Worm (Caenorhabditis elegans) whole organism, young adult: Measurements from ENCODE around the gene lam-1.

ENCODE experiments used
- B0035.1 ChIP-seq: sonication (generic microtip); optimal IDR thresholded peaks from 2 replicates; lab custom pipeline; 2016; ENCODE audit warnings: missing genetic modification characterization, mild to moderate bottlenecking, missing compliant biosample characterization, missing genotype, missing genetic modification reagents
- F10E7.11 ChIP-seq: sonication (generic microtip); optimal IDR thresholded peaks from 2 replicates; lab custom pipeline; 2017; ENCODE audit warnings: mild to moderate bottlenecking, missing genetic modification characterization, moderate library complexity, missing compliant biosample characterization
- F22D6.2 ChIP-seq: sonication (generic microtip); optimal IDR thresholded peaks from 2 replicates; lab custom pipeline; 2016; ENCODE audit warnings: mild to moderate bottlenecking, missing genetic modification characterization, missing compliant biosample characterization
- F37B4.10 ChIP-seq: fragments of 200-800 bp; sonication (Bioruptor generic); IDR thresholded peaks from 2 replicates; pipeline ENCODE4 v1.3.6; 2022; ENCODE audit warnings: missing genetic modification characterization, missing compliant biosample characterization
- F49E8.2 ChIP-seq: sonication (generic microtip); optimal IDR thresholded peaks from 3 replicates; lab custom pipeline; 2017; ENCODE audit warnings: missing genetic modification characterization, mild to moderate bottlenecking, missing compliant biosample characterization, antibody characterized with exemption, moderate library complexity; ENCODE audit not compliant: insufficient read depth
- T26A5.8 ChIP-seq: sonication (generic microtip); optimal IDR thresholded peaks from 2 replicates; lab custom pipeline; 2016; ENCODE audit warnings: missing genetic modification characterization, missing compliant biosample characterization
- Y53F4B.3 ChIP-seq: fragments of 200-800 bp; sonication (Bioruptor generic); IDR thresholded peaks from 2 replicates; pipeline ENCODE4 v1.3.6; 2022; ENCODE audit warnings: missing genetic modification reagents, missing genetic modification characterization, missing compliant biosample characterization
- Y95B8A.8 ChIP-seq: fragments of 200-800 bp; sonication (Bioruptor generic); IDR thresholded peaks from 2 replicates; pipeline ENCODE4 v1.3.6; 2022; ENCODE audit warnings: missing genetic modification reagents, missing genetic modification characterization, missing compliant biosample characterization
- aptf-2 ChIP-seq: fragments of 200-800 bp; sonication (Bioruptor generic); conservative IDR thresholded peaks from 2 replicates; pipeline ENCODE4 v1.3.6; 2022; ENCODE audit warnings: missing genetic modification reagents, missing genetic modification characterization, missing compliant biosample characterization
- aptf-3 ChIP-seq: fragments of 200-800 bp; sonication (Bioruptor generic); IDR thresholded peaks from 2 replicates; pipeline ENCODE4 v1.3.6; 2022; ENCODE audit warnings: missing genetic modification characterization, missing compliant biosample characterization
- bed-2 ChIP-seq: fragments of 200-800 bp; sonication (Bioruptor generic); IDR thresholded peaks from 2 replicates; pipeline ENCODE4 v1.3.6; 2022; ENCODE audit warnings: missing genetic modification reagents, missing genetic modification characterization, missing compliant biosample characterization
- cebp-1 ChIP-seq, 2 experiments: fragments of 200-800 bp in 1 of 2; sonication (Bioruptor generic) in 1 of 2; sonication (generic microtip) in 1 of 2; IDR thresholded peaks in 1 of 2; optimal IDR thresholded peaks in 1 of 2; 2 replicates each; pipeline versions ENCODE4 v1.3.6 to Lab custom; 2017 to 2022; ENCODE audit warnings: missing compliant biosample characterization in 2 of 2, missing genetic modification characterization in 2 of 2, mild to moderate bottlenecking in 1 of 2, missing genetic modification reagents in 1 of 2, moderate library complexity in 1 of 2
- ceh-27 ChIP-seq: fragments of 200-800 bp; sonication (Bioruptor generic); optimal IDR thresholded peaks from 2 replicates; lab custom pipeline; 2018; ENCODE audit warnings: mild to moderate bottlenecking, missing genetic modification characterization, moderate library complexity, missing compliant biosample characterization
- ceh-40 ChIP-seq: fragments of 200-800 bp; sonication (Bioruptor generic); IDR thresholded peaks from 2 replicates; pipeline ENCODE4 v1.3.6; 2022; ENCODE audit warnings: missing genetic modification characterization, missing compliant biosample characterization
- ceh-58 ChIP-seq: fragments of 200-800 bp; sonication (Bioruptor generic); IDR thresholded peaks from 2 replicates; pipeline ENCODE4 v1.3.6; 2022; ENCODE audit warnings: missing genetic modification characterization, missing compliant biosample characterization
- ceh-79 ChIP-seq: sonication (generic microtip); optimal IDR thresholded peaks from 2 replicates; lab custom pipeline; 2017; ENCODE audit warnings: mild to moderate bottlenecking, missing genetic modification characterization, missing compliant biosample characterization
- ceh-91 ChIP-seq: fragments of 200-800 bp; sonication (Bioruptor generic); IDR thresholded peaks from 2 replicates; pipeline ENCODE4 v1.3.6; 2022; ENCODE audit warnings: missing genetic modification reagents, missing genetic modification characterization, missing compliant biosample characterization
- egl-44 ChIP-seq: fragments of 200-800 bp; sonication (Bioruptor generic); IDR thresholded peaks from 2 replicates; pipeline ENCODE4 v1.3.6; 2022; ENCODE audit warnings: missing genetic modification reagents, missing genetic modification characterization, missing compliant biosample characterization
- ets-4 ChIP-seq: fragments of 200-800 bp; sonication (Bioruptor generic); optimal IDR thresholded peaks from 2 replicates; lab custom pipeline; 2018; ENCODE audit warnings: mild to moderate bottlenecking, missing genetic modification characterization, missing compliant biosample characterization
- hlh-26 ChIP-seq: fragments of 200-800 bp; sonication (Bioruptor generic); conservative IDR thresholded peaks from 2 replicates; pipeline ENCODE4 v1.3.6; 2022; ENCODE audit warnings: missing genetic modification reagents, missing genetic modification characterization, missing compliant biosample characterization
- hmg-1.2 ChIP-seq: fragments of 200-800 bp; sonication (Bioruptor generic); IDR thresholded peaks from 2 replicates; pipeline ENCODE4 v1.3.6; 2022; ENCODE audit warnings: missing genetic modification reagents, missing genetic modification characterization, missing compliant biosample characterization
- hsf-1 ChIP-seq: fragments of 200-800 bp; sonication (Bioruptor generic); IDR thresholded peaks from 2 replicates; pipeline ENCODE4 v1.3.6; 2022; ENCODE audit warnings: missing genetic modification reagents, missing genetic modification characterization, missing compliant biosample characterization
- lag-1 ChIP-seq: fragments of 200-800 bp; sonication (Bioruptor generic); IDR thresholded peaks from 2 replicates; pipeline ENCODE4 v1.3.6; 2022; ENCODE audit warnings: missing genetic modification reagents, missing genetic modification characterization, missing compliant biosample characterization
- lin-54 ChIP-seq: fragments of 200-800 bp; sonication (Bioruptor generic); optimal IDR thresholded peaks from 2 replicates; lab custom pipeline; 2018; ENCODE audit warnings: mild to moderate bottlenecking, missing genetic modification characterization, missing compliant biosample characterization
- madf-10 ChIP-seq: sonication (generic microtip); optimal IDR thresholded peaks from 2 replicates; lab custom pipeline; 2016; ENCODE audit warnings: mild to moderate bottlenecking, missing genetic modification characterization, missing compliant biosample characterization
- madf-8 ChIP-seq: fragments of 200-800 bp; sonication (Bioruptor generic); conservative IDR thresholded peaks from 2 replicates; pipeline ENCODE4 v1.3.6; 2022; ENCODE audit warnings: missing genetic modification reagents, missing genetic modification characterization, missing compliant biosample characterization
- mes-4 ChIP-seq: sonication (generic microtip); optimal IDR thresholded peaks from 2 replicates; lab custom pipeline; 2016; ENCODE audit warnings: missing genotype, missing genetic modification characterization, missing compliant biosample characterization
- nfyb-1 ChIP-seq: fragments of 200-800 bp; sonication (Bioruptor generic); IDR thresholded peaks from 2 replicates; pipeline ENCODE4 v1.3.6; 2022; ENCODE audit warnings: missing genetic modification reagents, missing genetic modification characterization, missing compliant biosample characterization
- nhr-120 ChIP-seq: fragments of 200-800 bp; sonication (Bioruptor generic); IDR thresholded peaks from 2 replicates; pipeline ENCODE4 v1.3.6; 2022; ENCODE audit warnings: missing genetic modification characterization, missing compliant biosample characterization
- nhr-90 ChIP-seq: sonication (generic microtip); optimal IDR thresholded peaks from 2 replicates; lab custom pipeline; 2016; ENCODE audit warnings: missing genotype, mild to moderate bottlenecking, missing genetic modification characterization, missing compliant biosample characterization
- pha-4 ChIP-seq: fragments of 150-350 bp; sonication (generic microtip); optimal IDR thresholded peaks from 2 replicates; lab custom pipeline; 2014; ENCODE audit warnings: missing biosample characterization, missing genetic modification reagents, missing genetic modification characterization
- rcor-1 ChIP-seq: fragments of 200-800 bp; sonication (Bioruptor generic); IDR thresholded peaks from 2 replicates; pipeline ENCODE4 v1.3.6; 2022; ENCODE audit warnings: missing genetic modification reagents, missing genetic modification characterization, missing compliant biosample characterization
- rpc-1 ChIP-seq, 2 experiments: fragments of 150-350 bp in 1 of 2; sonication (generic microtip) in 1 of 2; optimal IDR thresholded peaks; 2 replicates each; lab custom pipeline; 2014 to 2018; ENCODE audit warnings: missing biosample characterization in 1 of 2, missing genetic modification characterization in 1 of 2, missing genetic modification reagents in 1 of 2, missing genotype in 1 of 2
- sdz-38 ChIP-seq: sonication (generic microtip); optimal IDR thresholded peaks from 2 replicates; lab custom pipeline; 2016; ENCODE audit warnings: missing genotype, missing genetic modification characterization, missing compliant biosample characterization
- snpc-1.3 ChIP-seq: sonication (generic microtip); optimal IDR thresholded peaks from 2 replicates; lab custom pipeline; 2017; ENCODE audit warnings: missing genetic modification characterization, mild to moderate bottlenecking, missing compliant biosample characterization, antibody characterized with exemption, moderate library complexity, missing genotype, missing genetic modification reagents; ENCODE audit not compliant: insufficient read depth
- snpc-3.4 ChIP-seq: sonication (generic microtip); optimal IDR thresholded peaks from 2 replicates; lab custom pipeline; 2017; ENCODE audit warnings: missing genetic modification characterization, mild to moderate bottlenecking, missing compliant biosample characterization, antibody characterized with exemption, moderate library complexity, missing genotype, missing genetic modification reagents
- sptf-2 ChIP-seq: fragments of 200-800 bp; sonication (Bioruptor generic); optimal IDR thresholded peaks from 2 replicates; lab custom pipeline; 2018; ENCODE audit warnings: mild to moderate bottlenecking, missing genetic modification characterization, missing compliant biosample characterization
- unc-130 ChIP-seq: sonication (generic microtip); optimal IDR thresholded peaks from 2 replicates; lab custom pipeline; 2016; ENCODE audit warnings: missing genetic modification reagents, missing genetic modification characterization, missing compliant biosample characterization
- zim-3 ChIP-seq: sonication (generic microtip); optimal IDR thresholded peaks from 2 replicates; lab custom pipeline; 2017; ENCODE audit warnings: mild to moderate bottlenecking, missing genetic modification characterization, moderate library complexity, missing compliant biosample characterization
- ztf-22 ChIP-seq: fragments of 200-800 bp; sonication (Bioruptor generic); optimal IDR thresholded peaks from 2 replicates; lab custom pipeline; 2018; ENCODE audit warnings: mild to moderate bottlenecking, missing genetic modification characterization, moderate library complexity, missing compliant biosample characterization
- ztf-26 ChIP-seq: sonication (generic microtip); optimal IDR thresholded peaks from 2 replicates; lab custom pipeline; 2017; ENCODE audit warnings: missing genetic modification characterization, missing compliant biosample characterization
- ztf-28 ChIP-seq: fragments of 200-800 bp; sonication (Bioruptor generic); IDR thresholded peaks from 2 replicates; pipeline ENCODE4 v1.3.6; 2022; ENCODE audit warnings: missing genetic modification reagents, missing genetic modification characterization, missing compliant biosample characterization

The lam-1 gene

DNA sequence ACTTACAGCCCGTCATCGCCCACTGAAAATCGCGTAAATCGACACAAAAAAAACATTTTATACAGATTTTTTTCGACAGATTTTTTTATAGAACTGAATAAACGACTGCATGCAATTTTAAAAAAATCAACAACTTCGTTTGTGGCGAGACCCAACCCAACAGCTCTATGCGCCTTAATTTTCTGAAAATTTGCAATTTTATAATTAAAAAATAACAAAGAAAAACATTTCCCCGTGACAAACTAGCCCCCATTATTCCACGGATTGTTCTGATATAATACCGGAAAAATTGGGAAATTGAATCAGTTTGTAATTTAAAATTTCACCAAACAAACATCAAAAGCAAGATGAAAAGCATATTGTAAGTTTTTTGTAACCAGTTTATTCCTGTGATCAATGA lies 7.1 kb upstream of the lam-1 start, which contains the start of gene ptp-5.1:
Gene ptp-5.1 (plus strand): TSS at position 301 of the 400 bp plus-strand sequence.
- TF ChIP-seq ceh-27 (GFP tag; lab: Kevin White, UChicago) (no peak), unc-130 (GFP tag; lab: Kevin White, UChicago) (no peak), hlh-26 (GFP tag; lab: Robert Waterston, UW) (no peak), lin-54 (no peak)

DNA sequence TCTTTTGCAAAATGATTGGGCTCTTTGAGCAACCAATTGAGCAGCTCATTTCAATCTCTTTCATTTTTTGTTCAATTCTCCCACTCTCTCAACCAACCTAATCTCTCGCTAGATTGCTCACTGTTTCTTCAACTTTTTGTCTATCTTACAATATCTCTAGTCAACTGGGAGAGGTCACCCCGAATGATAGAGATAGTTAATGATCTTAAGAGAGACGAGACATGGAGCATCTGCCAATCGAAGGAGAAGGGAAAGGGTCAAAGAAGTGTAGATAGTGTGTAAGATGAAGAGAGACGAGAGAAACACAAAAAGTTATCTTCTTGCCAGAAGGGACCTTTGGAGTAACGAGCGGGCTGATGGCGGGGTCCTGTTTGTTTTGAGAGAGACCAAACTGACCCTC lies 3.8 kb upstream of the lam-1 start:
- TF ChIP-seq aptf-2 (GFP tag; lab: Robert Waterston, UW) = peak; percentile 50; the same call in 1 of the 2 replicates
- TF ChIP-seq hmg-1.2 = peak; percentile 38; the same call in 1 of the 2 replicates
- TF ChIP-seq snpc-1.3 (tag; lab: Kevin White, UChicago) = no peak

- TF ChIP-seq F49E8.2 (tag; lab: Kevin White, UChicago) (no peak), F10E7.11 (tag; lab: Kevin White, UChicago) (no peak), sptf-2 (GFP tag; lab: Kevin White, UChicago) (no peak), ets-4 (GFP tag; lab: Kevin White, UChicago) (no peak), madf-8 (no peak), nhr-120 (GFP tag; lab: Robert Waterston, UW) (no peak), F22D6.2 (tag; lab: Kevin White, UChicago) (no peak), ceh-91 (GFP tag; lab: Robert Waterston, UW) (no peak), ceh-58 (no peak), hsf-1 (no peak), ztf-28 (no peak), T26A5.8 (tag; lab: Kevin White, UChicago) (no peak), ztf-22 (GFP tag; lab: Kevin White, UChicago) (no peak), ztf-26 (tag; lab: Kevin White, UChicago) (no peak), B0035.1 (no peak), nfyb-1 (no peak), snpc-3.4 (tag; lab: Kevin White, UChicago) (no peak), Y95B8A.8 (GFP tag; lab: Robert Waterston, UW) (no peak), mes-4 (tag; lab: Kevin White, UChicago) (no peak), bed-2 (no peak)
These were observed 1.1 kb upstream of the lam-1 start for ce11 chrIV:5171994-5172528.

DNA sequence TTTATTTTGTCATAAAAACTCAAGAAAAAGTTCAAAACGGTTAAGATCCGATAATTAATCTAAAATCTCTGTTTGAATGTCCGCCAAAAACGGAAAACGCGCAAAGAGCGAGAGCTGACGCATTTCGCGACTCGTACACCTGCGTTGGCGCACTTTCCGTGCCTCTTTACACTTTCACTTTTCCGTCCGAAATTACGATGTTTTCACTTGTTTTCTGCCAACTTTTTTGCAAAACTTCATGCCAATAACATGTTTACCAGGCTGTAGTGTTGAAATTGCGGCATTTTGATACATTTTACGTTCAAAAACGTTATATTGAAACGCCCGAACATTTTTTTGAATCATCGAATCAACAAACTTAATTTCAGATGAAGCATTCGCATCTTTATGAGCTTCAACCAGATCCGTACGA lies 10.6 kb downstream of the lam-1 start, which contains the start of gene W03F8.4:
Gene W03F8.4 (plus strand): TSS at position 369 of the 412 bp plus-strand sequence.
- TF ChIP-seq lag-1 (GFP tag; lab: Robert Waterston, UW) (no peak), Y53F4B.3 (GFP tag; lab: Robert Waterston, UW) (no peak; the same call in 1 of the 2 replicates), madf-10 (tag; lab: Kevin White, UChicago) (peak; percentile 51), egl-44 (no peak), F37B4.10 (GFP tag; lab: Robert Waterston, UW) (no peak), Y95B8A.8 (GFP tag; lab: Robert Waterston, UW) (0 out of 2 replicates have a peak, but pooled peaks have one; percentile 19), mes-4 (tag; lab: Kevin White, UChicago) (no peak), ztf-28 (0 out of 2 replicates have a peak, but pooled peaks have one; percentile 76), unc-130 (GFP tag; lab: Kevin White, UChicago) (peak; percentile 47), ceh-79 (no peak), cebp-1 (GFP tag; IDR thresholded peaks at IDR 0.05; lab: Robert Waterston, UW) (peak; percentile 47; the same call in 1 of the 2 replicates), cebp-1 (tag; optimal IDR thresholded peaks at IDR 0.05; lab: Kevin White, UChicago) (peak; percentile 84), lin-54 (peak; percentile 99), hlh-26 (GFP tag; lab: Robert Waterston, UW) (no peak), sdz-38 (no peak), rcor-1 (GFP tag; lab: Robert Waterston, UW) (peak; percentile 90), bed-2 (no peak), B0035.1 (no peak), aptf-3 (GFP tag; lab: Robert Waterston, UW) (no peak), zim-3 (tag; lab: Kevin White, UChicago) (peak; percentile 25), rpc-1 (optimal IDR thresholded peaks at IDR 0.05; lab: Kevin White, UChicago) (no peak), rpc-1 (tag; optimal IDR thresholded peaks at IDR 0.05; lab: Kevin White, UChicago) (no peak), nhr-90 (tag; lab: Kevin White, UChicago) (no peak), pha-4 (no peak), ceh-40 (no peak)
